Fruit fly (Drosophila melanogaster): ENCODE results near the gene Vml.

The Vml gene

DNA sequence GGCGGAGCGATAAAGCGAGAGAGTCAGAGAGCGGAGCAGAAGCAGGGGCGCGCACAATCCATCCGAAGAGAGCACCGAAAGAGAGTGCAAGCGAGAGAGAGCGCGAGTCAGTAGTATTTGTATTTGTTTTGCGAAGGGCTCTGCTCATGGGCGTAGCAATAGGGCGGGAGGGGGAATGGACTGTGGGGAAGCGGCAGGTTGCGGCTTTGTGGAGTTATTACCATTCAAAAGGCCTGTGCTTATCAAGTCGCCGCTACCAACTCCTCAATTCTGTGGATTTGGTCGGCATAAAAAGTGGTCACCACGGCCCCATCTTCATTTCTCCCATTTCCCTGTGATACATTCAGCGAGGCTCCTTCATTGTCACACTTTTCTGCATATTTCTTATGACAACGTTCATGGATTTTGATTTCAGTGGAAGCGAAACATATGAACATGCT, 25.5 kb downstream of the Vml start (continued):
- TF ChIP-seq HLHmδ (GFP tag; optimal IDR thresholded peaks at IDR 0.05) (peak; percentile 78), CG9932 (GFP tag; IDR thresholded peaks at IDR 0.05) (peak; percentile 61), Hmx (GFP tag; optimal IDR thresholded peaks at IDR 0.05) (no peak), cg (GFP tag; optimal IDR thresholded peaks at IDR 0.05) (no peak), HHEX (GFP tag; optimal IDR thresholded peaks at IDR 0.05) (peak; percentile 66), sna (GFP tag; IDR thresholded peaks at IDR 0.05; ENCODE audit: partially characterized antibody) (0 out of 2 replicates have a peak, but pooled peaks have one; percentile 14), bigmax (GFP tag; optimal IDR thresholded peaks at IDR 0.05) (no peak), CG34376 (GFP tag; optimal IDR thresholded peaks at IDR 0.05) (peak; percentile 21), CG13894 (tag; optimal IDR thresholded peaks at IDR 0.05) (peak; percentile 61), Hr39 (optimal IDR thresholded peaks at IDR 0.05) (no peak), Sox100B (GFP tag; optimal IDR thresholded peaks at IDR 0.05) (peak; percentile 17), trem (tag; optimal IDR thresholded peaks at IDR 0.05) (no peak), Abd-B (GFP tag; optimal IDR thresholded peaks at IDR 0.05) (peak; percentile 8), bbx (GFP tag; IDR thresholded peaks at IDR 0.05; ENCODE audit: partially characterized antibody) (no peak), BEAF-32 (GFP tag; optimal IDR thresholded peaks at IDR 0.05) (no peak), fu2 (GFP tag; optimal IDR thresholded peaks at IDR 0.05) (no peak), ewg (GFP tag; optimal IDR thresholded peaks at IDR 0.05) (peak; percentile 19), Taf1 (GFP tag; IDR thresholded peaks at IDR 0.05) (no peak; the same call in 1 of the 2 replicates), CG9215 (GFP tag; IDR thresholded peaks at IDR 0.05) (peak; percentile 62), CG14441 (GFP tag; IDR thresholded peaks at IDR 0.05) (peak; percentile 65), Sry-δ (GFP tag; optimal IDR thresholded peaks at IDR 0.05) (no peak), NFAT (GFP tag; IDR thresholded peaks at IDR 0.05) (peak; percentile 53), caup (GFP tag; optimal IDR thresholded peaks at IDR 0.05; ENCODE audit: severe bottlenecking) (peak; percentile 30), CG1647 (GFP tag; optimal IDR thresholded peaks at IDR 0.05) (no peak), CG8281 (tag; optimal IDR thresholded peaks at IDR 0.05) (no peak), CG34224 (GFP tag; IDR thresholded peaks at IDR 0.05; ENCODE audit: partially characterized antibody) (no peak), tup (GFP tag; optimal IDR thresholded peaks at IDR 0.05) (no peak), CG18619 (GFP tag; optimal IDR thresholded peaks at IDR 0.05) (peak; percentile 32), slp2 (GFP tag; optimal IDR thresholded peaks at IDR 0.05) (no peak), CG15011 (GFP tag; optimal IDR thresholded peaks at IDR 0.05) (peak; percentile 31), mam (GFP tag; optimal IDR thresholded peaks at IDR 0.05) (peak; percentile 38), mld (GFP tag; IDR thresholded peaks at IDR 0.05; ENCODE audit: partially characterized antibody) (no peak), CG18262 (tag; optimal IDR thresholded peaks at IDR 0.05) (no peak), CG14965 (GFP tag; optimal IDR thresholded peaks at IDR 0.05; ENCODE audit: borderline replicate concordance) (no peak), CG17829 (tag; optimal IDR thresholded peaks at IDR 0.05) (no peak), Rfx (GFP tag; IDR thresholded peaks at IDR 0.05) (peak; percentile 77), sd (tag; optimal IDR thresholded peaks at IDR 0.05) (peak; percentile 25), prd (optimal IDR thresholded peaks at IDR 0.05) (no peak), prd (GFP tag; IDR thresholded peaks at IDR 0.05) (peak; percentile 60; the same call in 2 of the 3 replicates), dysf (GFP tag; IDR thresholded peaks at IDR 0.05) (peak; percentile 66; the same call in 2 of the 3 replicates), Ssrp (tag; optimal IDR thresholded peaks at IDR 0.05) (no peak), abd-A (tag; optimal IDR thresholded peaks at IDR 0.05) (peak; percentile 82), CG14710 (tag; optimal IDR thresholded peaks at IDR 0.05) (no peak), CoRest (tag; optimal IDR thresholded peaks at IDR 0.05) (peak; percentile 62), CG3726 (GFP tag; IDR thresholded peaks at IDR 0.05) (no peak), cwo (GFP tag; optimal IDR thresholded peaks at IDR 0.05) (peak; percentile 59), CG11504 (tag; optimal IDR thresholded peaks at IDR 0.05) (peak; percentile 44), CG16779 (GFP tag; IDR thresholded peaks at IDR 0.05) (no peak), E2f2 (GFP tag; IDR thresholded peaks at IDR 0.05) (no peak), Antp (GFP tag; optimal IDR thresholded peaks at IDR 0.05) (peak; percentile 4)

Measured in whole organism, embryonic.